Worm (Caenorhabditis elegans): ENCODE results near the gene pqn-73.

DNA sequence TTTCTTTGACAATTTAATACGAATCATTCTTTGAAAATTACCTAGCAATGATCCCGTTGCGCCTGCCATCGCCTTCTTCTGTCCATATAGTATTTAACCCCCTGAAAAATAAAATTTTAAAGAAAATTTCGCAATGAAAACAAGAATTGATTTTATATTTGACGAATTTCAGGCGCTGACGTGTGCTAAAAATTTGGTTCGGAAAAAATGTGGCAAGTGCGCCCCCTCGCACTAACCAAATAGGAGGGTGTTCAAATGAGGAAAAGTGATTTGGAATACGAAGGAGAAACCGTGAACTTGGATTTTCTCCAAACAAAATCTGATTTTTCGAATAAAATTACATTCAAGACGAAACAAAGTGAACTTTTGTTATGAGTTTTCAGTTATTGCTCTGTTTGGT lies 25.5 kb downstream of the pqn-73 start, which contains the start of gene stc-1:
- TF ChIP-seq hrde-1 (tag; optimal IDR thresholded peaks at IDR 0.05; ENCODE audit: borderline replicate concordance) (no peak), cebp-2 (GFP tag; IDR thresholded peaks at IDR 0.05) (no peak)

Measured in whole organism, young adult.